Worm (Caenorhabditis elegans): ENCODE results near the gene cwp-4.

Gene cwp-4

DNA sequence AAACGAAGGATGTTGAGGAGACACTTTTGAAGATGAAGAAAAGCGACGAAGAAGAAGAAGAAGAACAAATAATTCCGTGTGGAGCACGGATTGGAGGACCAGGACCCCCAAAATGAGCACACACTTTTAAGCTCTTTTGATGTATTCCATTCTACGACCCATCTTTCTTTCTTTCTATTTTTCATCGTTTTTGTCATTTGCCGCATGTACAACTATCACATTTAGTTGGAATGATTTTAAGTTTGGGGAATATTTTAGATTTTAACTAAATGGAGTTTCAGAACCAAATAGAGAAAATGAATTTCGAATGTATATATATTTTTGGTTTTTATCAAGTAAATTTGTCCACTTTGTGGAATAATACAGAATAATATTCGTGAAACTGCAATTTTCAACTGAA, 45.5 kb downstream of the cwp-4 start, which contains the start of gene unc-46:
Gene unc-46 (minus strand): TSS at position 101 of the 400 bp plus-strand sequence.
- no peak for TF ChIP-seq alr-1 (tag; optimal IDR thresholded peaks at IDR 0.05)
- TF ChIP-seq ama-1 (optimal IDR thresholded peaks at IDR 0.05) = no peak
- TF ChIP-seq sma-3 (GFP tag; optimal IDR thresholded peaks at IDR 0.05) = no peak
- TF ChIP-seq C34F6.9 (tag; optimal IDR thresholded peaks at IDR 0.05) = no peak
- TF ChIP-seq ZK546.5 (tag; optimal IDR thresholded peaks at IDR 0.05) = no peak

DNA sequence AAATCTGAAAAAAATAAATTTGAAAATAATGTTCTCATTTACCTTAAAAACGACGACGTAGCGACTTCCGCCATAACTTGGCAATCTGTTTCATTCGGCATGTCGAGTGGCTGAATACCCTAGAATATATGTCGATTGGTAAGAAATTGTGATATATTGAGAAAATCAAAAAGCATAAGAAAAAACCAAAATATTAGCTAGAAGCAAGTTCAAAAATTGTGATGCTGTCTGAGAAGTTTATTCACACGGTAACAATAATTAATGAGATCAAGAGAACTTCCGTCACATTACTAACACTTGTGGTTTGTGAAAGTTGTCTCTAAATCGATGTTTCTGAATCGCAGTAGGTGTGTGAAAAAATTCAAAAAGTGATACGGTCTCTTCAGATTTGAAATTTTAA, 48.6 kb downstream of the cwp-4 start, which contains the start of gene srab-1:
Gene srab-1 (minus strand): TSS at position 101 of the 400 bp plus-strand sequence.
- TF ChIP-seq ceh-16 (tag; optimal IDR thresholded peaks at IDR 0.05) (no peak), F13H6.1 (tag; optimal IDR thresholded peaks at IDR 0.05) (no peak), elt-3 (tag; optimal IDR thresholded peaks at IDR 0.05) (no peak), C34F6.9 (tag; optimal IDR thresholded peaks at IDR 0.05) (no peak), blmp-1 (tag; optimal IDR thresholded peaks at IDR 0.05; ENCODE audit: insufficient read depth) (no peak), nhr-6 (tag; optimal IDR thresholded peaks at IDR 0.05) (no peak), nhr-129 (tag; optimal IDR thresholded peaks at IDR 0.05) (no peak), dmd-4 (tag; optimal IDR thresholded peaks at IDR 0.05) (no peak), aly-2 (tag; optimal IDR thresholded peaks at IDR 0.05) (no peak)

DNA sequence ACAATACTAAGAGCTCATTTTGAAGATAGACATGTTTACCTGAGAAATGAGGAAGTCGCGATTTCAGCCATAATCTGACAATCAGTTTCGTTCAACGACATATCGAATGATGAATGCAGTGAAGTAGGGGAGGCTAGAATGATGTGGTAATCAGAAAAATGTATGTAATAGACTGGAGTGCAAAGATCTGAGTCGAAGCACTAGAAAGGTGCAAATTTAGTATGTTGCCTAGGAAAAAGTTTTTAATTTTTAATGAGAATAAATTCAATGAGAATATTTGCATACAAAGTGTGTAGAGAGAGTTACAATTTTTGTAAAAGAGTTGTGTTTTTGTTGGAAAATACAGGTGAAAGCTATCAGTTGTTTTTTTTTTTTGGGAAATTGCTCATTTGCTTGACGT, 51.5 kb downstream of the cwp-4 start, which contains the start of gene srab-2:
Gene srab-2 (minus strand): TSS at position 101 of the 400 bp plus-strand sequence.
- TF ChIP-seq nhr-77 (tag; optimal IDR thresholded peaks at IDR 0.05) (no peak), egl-27 (tag; optimal IDR thresholded peaks at IDR 0.05) (no peak), lin-11 (tag; optimal IDR thresholded peaks at IDR 0.05) (no peak), lin-13 (GFP tag; optimal IDR thresholded peaks at IDR 0.05) (no peak), sem-4 (tag; optimal IDR thresholded peaks at IDR 0.05) (no peak), ztf-1 (GFP tag; conservative IDR thresholded peaks at IDR 0.05) (no peak), ztf-11 (tag; optimal IDR thresholded peaks at IDR 0.05) (no peak), nhr-23 (tag; optimal IDR thresholded peaks at IDR 0.05) (no peak), nhr-25 (tag; optimal IDR thresholded peaks at IDR 0.05) (no peak), zag-1 (tag; optimal IDR thresholded peaks at IDR 0.05) (no peak), F13H6.1 (tag; optimal IDR thresholded peaks at IDR 0.05) (no peak), snpc-4 (tag; optimal IDR thresholded peaks at IDR 0.05) (no peak), mbf-1 (tag; optimal IDR thresholded peaks at IDR 0.05) (no peak), nhr-10 (tag; optimal IDR thresholded peaks at IDR 0.05) (no peak), gmeb-1 (tag; optimal IDR thresholded peaks at IDR 0.05) (no peak), nhr-129 (tag; optimal IDR thresholded peaks at IDR 0.05) (no peak)
